Fruit fly (Drosophila melanogaster) whole organism, adult: ENCODE measurements around the gene CG10317.
A peak's percentile ranks its signal among the peaks of the same experiment; 100 is the strongest.

Experiments
- CG11617 ChIP-seq: fragments of 200-800 bp; sonication (Bioruptor generic); optimal IDR thresholded peaks from 2 replicates; lab custom pipeline; 2017; ENCODE audit warnings: mild to moderate bottlenecking, missing biosample characterization, missing genetic modification reagents, missing genetic modification characterization
- CG12768 ChIP-seq: fragments of 200-800 bp; sonication (Bioruptor generic); optimal IDR thresholded peaks from 2 replicates; lab custom pipeline; 2017; ENCODE audit warnings: missing biosample characterization, missing genetic modification characterization, mild to moderate bottlenecking, moderate library complexity, missing genetic modification reagents
- CG14711 ChIP-seq: fragments of 200-800 bp; sonication (Bioruptor generic); optimal IDR thresholded peaks from 2 replicates; lab custom pipeline; 2018; ENCODE audit warnings: missing biosample characterization, mild to moderate bottlenecking, missing genetic modification characterization, moderate library complexity
- CG1620 ChIP-seq: fragments of 200-800 bp; sonication (Bioruptor generic); optimal IDR thresholded peaks from 2 replicates; lab custom pipeline; 2016; ENCODE audit warnings: missing biosample characterization, missing genetic modification characterization
- CG33017 ChIP-seq: fragments of 200-800 bp; sonication (Bioruptor generic); optimal IDR thresholded peaks from 2 replicates; lab custom pipeline; 2018; ENCODE audit warnings: missing biosample characterization, mild to moderate bottlenecking, missing genetic modification characterization, moderate library complexity
- CG5204 ChIP-seq: fragments of 200-800 bp; sonication (Bioruptor generic); optimal IDR thresholded peaks from 2 replicates; lab custom pipeline; 2016; ENCODE audit warnings: missing biosample characterization, missing genetic modification characterization
- CG7045 ChIP-seq: fragments of 200-800 bp; sonication (Bioruptor generic); optimal IDR thresholded peaks from 2 replicates; lab custom pipeline; 2017; ENCODE audit warnings: missing biosample characterization, mild to moderate bottlenecking, missing genetic modification characterization
- CG7101 ChIP-seq: fragments of 200-800 bp; sonication (Bioruptor generic); optimal IDR thresholded peaks from 2 replicates; lab custom pipeline; 2018; ENCODE audit warnings: missing biosample characterization, mild to moderate bottlenecking, missing genetic modification characterization, moderate library complexity
- Clk ChIP-seq: fragments of 200-800 bp; sonication (Bioruptor generic); optimal IDR thresholded peaks from 2 replicates; lab custom pipeline; 2017; ENCODE audit warnings: missing biosample characterization, missing genetic modification characterization
- Crg-1 ChIP-seq: fragments of 200-800 bp; sonication (Bioruptor generic); optimal IDR thresholded peaks from 2 replicates; lab custom pipeline; 2016; ENCODE audit warnings: missing biosample characterization, missing genetic modification characterization
- Hr96 ChIP-seq: fragments of 200-800 bp; sonication (Bioruptor generic); optimal IDR thresholded peaks from 2 replicates; lab custom pipeline; 2016; ENCODE audit warnings: missing biosample characterization, missing genetic modification characterization
- Mnt ChIP-seq: fragments of 200-800 bp; sonication (Bioruptor generic); optimal IDR thresholded peaks from 2 replicates; lab custom pipeline; 2016; ENCODE audit warnings: missing biosample characterization, mild to moderate bottlenecking, missing genetic modification characterization
- bab1 ChIP-seq: fragments of 200-800 bp; sonication (Bioruptor generic); optimal IDR thresholded peaks from 3 replicates; lab custom pipeline; 2019; ENCODE audit warnings: missing biosample characterization, mild to moderate bottlenecking, missing genetic modification characterization, moderate library complexity
- cic ChIP-seq: fragments of 200-800 bp; sonication (Bioruptor generic); optimal IDR thresholded peaks from 2 replicates; lab custom pipeline; 2017; ENCODE audit warnings: missing biosample characterization, mild to moderate bottlenecking, missing genetic modification characterization, moderate library complexity
- cnc ChIP-seq, 2 experiments: fragments of >200 bp; optimal IDR thresholded peaks; 2 replicates each; lab custom pipeline; 2017
- kay ChIP-seq: fragments of 200-800 bp; sonication (Bioruptor generic); peaks from one replicate; lab custom pipeline; 2016; ENCODE audit warnings: missing biosample characterization, missing genetic modification characterization, borderline replicate concordance
- ovo ChIP-seq: fragments of 200-800 bp; sonication (Bioruptor generic); optimal IDR thresholded peaks from 2 replicates; lab custom pipeline; 2016; ENCODE audit warnings: missing biosample characterization, missing genetic modification characterization
- pad ChIP-seq: fragments of 200-800 bp; sonication (Bioruptor generic); optimal IDR thresholded peaks from 3 replicates; lab custom pipeline; 2017; ENCODE audit warnings: missing biosample characterization, missing genetic modification characterization, mild to moderate bottlenecking, moderate library complexity, missing genetic modification reagents
- tj ChIP-seq: fragments of 200-800 bp; sonication (Bioruptor generic); optimal IDR thresholded peaks from 3 replicates; lab custom pipeline; 2017; ENCODE audit warnings: missing biosample characterization, mild to moderate bottlenecking, missing genetic modification characterization, moderate library complexity
- toe ChIP-seq: fragments of 200-800 bp; sonication (Bioruptor generic); optimal IDR thresholded peaks from 2 replicates; lab custom pipeline; 2016; ENCODE audit warnings: missing biosample characterization, missing genetic modification characterization

Gene CG10317

DNA sequence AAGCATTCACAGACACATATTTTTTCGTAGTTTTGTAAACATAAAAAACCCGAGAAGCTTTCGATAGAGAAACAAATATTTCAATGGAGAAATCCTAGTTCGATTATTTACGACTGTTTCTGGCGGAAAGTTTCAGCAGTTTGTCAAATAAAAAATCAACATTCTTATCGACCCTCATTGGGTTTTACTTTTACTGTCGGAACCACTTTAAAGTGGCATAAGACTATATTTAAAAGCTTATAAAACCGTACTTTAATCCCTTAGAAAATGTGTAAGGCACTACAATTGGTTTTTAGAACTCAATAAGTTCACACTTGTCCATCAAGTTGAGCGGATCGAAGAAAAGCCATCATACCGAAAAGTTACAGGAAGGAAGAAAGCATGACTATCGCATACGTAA, 45.1 kb downstream of the CG10317 start, which contains the start of gene CG17929:
CG17929 (plus strand) TSS at position 301 of the 400 bp plus-strand sequence.
- TF ChIP-seq kay (peak; percentile 55), Hr96 (GFP tag; lab: Kevin White, UChicago) (no peak)

DNA sequence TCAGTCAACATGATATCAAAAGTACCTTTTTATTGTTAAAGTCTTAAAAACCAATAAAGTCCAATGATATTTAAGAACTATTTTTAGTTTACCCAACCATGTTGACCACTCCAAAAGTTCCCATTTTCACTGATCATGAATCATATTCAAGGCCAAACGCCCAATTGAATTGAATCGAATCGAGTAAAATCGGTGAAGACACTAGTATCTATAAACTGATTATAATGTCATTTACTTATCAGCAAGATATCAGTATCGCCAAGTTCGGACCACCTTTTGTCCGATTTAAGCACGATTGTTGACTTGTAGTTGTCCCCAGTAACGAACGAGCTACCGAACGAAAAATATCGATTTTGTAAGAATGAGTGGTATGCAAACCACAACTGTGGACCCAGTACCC, 47.2 kb downstream of the CG10317 start, which contains the start of gene CG6901:
CG6901 (plus strand) TSS at position 323 of the 400 bp plus-strand sequence.
- TF ChIP-seq cnc (optimal IDR thresholded peaks at IDR 0.05; lab: Kevin White, UChicago) (no peak), CG14711 (tag; lab: Kevin White, UChicago) (no peak), ovo (GFP tag; lab: Kevin White, UChicago) (no peak), CG33017 (tag; lab: Kevin White, UChicago) (no peak), cic (no peak), toe (GFP tag; lab: Kevin White, UChicago) (no peak), Crg-1 (GFP tag; lab: Kevin White, UChicago) (no peak), bab1 (no peak), tj (GFP tag; lab: Kevin White, UChicago) (no peak), CG7101 (no peak), kay (no peak), CG5204 (GFP tag; lab: Kevin White, UChicago) (no peak), Clk (GFP tag; lab: Kevin White, UChicago) (no peak), Mnt (no peak), CG12768 (GFP tag; lab: Kevin White, UChicago) (no peak), CG7045 (GFP tag; lab: Kevin White, UChicago) (no peak), CG1620 (GFP tag; lab: Kevin White, UChicago) (no peak), CG11617 (GFP tag; lab: Kevin White, UChicago) (no peak), Hr96 (GFP tag; lab: Kevin White, UChicago) (no peak), pad (GFP tag; lab: Kevin White, UChicago) (no peak)

DNA sequence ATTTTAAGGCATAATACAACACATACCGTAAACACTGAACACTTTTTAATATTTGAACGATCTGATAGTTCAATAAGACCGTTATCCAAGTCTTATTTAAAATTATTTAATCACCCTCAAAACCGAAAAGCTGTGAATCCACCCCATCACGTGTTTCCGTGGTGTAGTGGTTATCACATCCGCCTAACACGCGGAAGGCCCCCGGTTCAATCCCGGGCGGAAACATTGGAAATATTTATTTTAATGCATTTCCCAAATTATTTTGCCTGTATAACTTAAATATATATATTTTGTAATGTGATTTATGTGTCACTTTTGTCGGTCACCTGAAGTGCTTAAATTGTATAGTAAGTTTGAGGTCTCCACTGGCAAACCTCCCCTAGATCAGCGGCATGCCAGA, 48.8 kb downstream of the CG10317 start, which contains the start of gene CG44044:
CG44044 (plus strand) TSS at position 301 of the 400 bp plus-strand sequence.
- TF ChIP-seq Mnt, result no peak
- TF ChIP-seq CG14711 (tag; lab: Kevin White, UChicago), result no peak
- no peak for TF ChIP-seq toe (GFP tag; lab: Kevin White, UChicago)
- TF ChIP-seq CG7101, result no peak
- TF ChIP-seq CG33017 (tag; lab: Kevin White, UChicago), result no peak
- TF ChIP-seq CG1620 (GFP tag; lab: Kevin White, UChicago), result no peak
- TF ChIP-seq tj (GFP tag; lab: Kevin White, UChicago), result no peak
- no peak for TF ChIP-seq ovo (GFP tag; lab: Kevin White, UChicago)
- no peak for TF ChIP-seq CG7045 (GFP tag; lab: Kevin White, UChicago)
- no peak for TF ChIP-seq cnc (optimal IDR thresholded peaks at IDR 0.05; lab: Kevin White, UChicago)
- no peak for TF ChIP-seq cic
- TF ChIP-seq CG12768 (GFP tag; lab: Kevin White, UChicago), result no peak
- TF ChIP-seq Crg-1 (GFP tag; lab: Kevin White, UChicago), result no peak
- no peak for TF ChIP-seq CG11617 (GFP tag; lab: Kevin White, UChicago)
- TF ChIP-seq pad (GFP tag; lab: Kevin White, UChicago), result no peak
- no peak for TF ChIP-seq bab1
